Worm (Caenorhabditis elegans) whole organism, mixed stage, embryonic: ENCODE measurements around the gene ZK1307.4.

ENCODE experiments used
- M03D4.4 ChIP-seq: sonication (generic microtip); optimal IDR thresholded peaks from 2 replicates; lab custom pipeline; 2017; ENCODE audit warnings: mild to moderate bottlenecking, missing genetic modification characterization, missing compliant biosample characterization
- blmp-1 ChIP-seq: fragments of 150-350 bp; optimal IDR thresholded peaks from 2 replicates; lab custom pipeline; 2014; ENCODE audit warnings: missing biosample characterization, missing genetic modification characterization
- ceh-39 ChIP-seq: fragments of 150-350 bp; optimal IDR thresholded peaks from 2 replicates; lab custom pipeline; 2014; ENCODE audit warnings: missing biosample characterization, missing genetic modification characterization
- ceh-43 ChIP-seq: fragments of 200-800 bp; sonication (Bioruptor generic); optimal IDR thresholded peaks from 2 replicates; lab custom pipeline; 2018; ENCODE audit warnings: mild to moderate bottlenecking, missing genetic modification characterization, moderate library complexity, missing compliant biosample characterization
- ceh-83 ChIP-seq: fragments of 200-800 bp; sonication (Bioruptor generic); optimal IDR thresholded peaks from 2 replicates; lab custom pipeline; 2018; ENCODE audit warnings: mild to moderate bottlenecking, missing genetic modification characterization, missing compliant biosample characterization
- ces-1 ChIP-seq: fragments of 150-350 bp; optimal IDR thresholded peaks from 2 replicates; lab custom pipeline; 2014; ENCODE audit warnings: missing biosample characterization, missing genetic modification reagents, missing genetic modification characterization
- cnd-1 ChIP-seq: fragments of 200-800 bp; sonication (Bioruptor generic); optimal IDR thresholded peaks from 2 replicates; lab custom pipeline; 2018; ENCODE audit warnings: mild to moderate bottlenecking, missing genetic modification characterization, missing compliant biosample characterization
- drap-1 ChIP-seq: fragments of 200-800 bp; sonication (Bioruptor generic); optimal IDR thresholded peaks from 3 replicates; lab custom pipeline; 2018; ENCODE audit warnings: mild to moderate bottlenecking, missing genetic modification characterization, missing compliant biosample characterization
- elt-1 ChIP-seq: sonication (generic microtip); optimal IDR thresholded peaks from 2 replicates; lab custom pipeline; 2017; ENCODE audit warnings: missing genetic modification characterization, mild to moderate bottlenecking, missing compliant biosample characterization, antibody characterized with exemption, moderate library complexity, borderline replicate concordance; ENCODE audit not compliant: insufficient read depth
- elt-3 ChIP-seq: fragments of 150-350 bp; optimal IDR thresholded peaks from 2 replicates; lab custom pipeline; 2014; ENCODE audit warnings: missing biosample characterization, missing genetic modification characterization
- flh-1 ChIP-seq: fragments of 200-800 bp; sonication (Bioruptor generic); optimal IDR thresholded peaks from 2 replicates; lab custom pipeline; 2018; ENCODE audit warnings: mild to moderate bottlenecking, missing genetic modification characterization, moderate library complexity, missing compliant biosample characterization
- ham-2 ChIP-seq: fragments of 200-800 bp; sonication (Bioruptor generic); optimal IDR thresholded peaks from 2 replicates; lab custom pipeline; 2018; ENCODE audit warnings: mild to moderate bottlenecking, missing genetic modification characterization, missing compliant biosample characterization
- hlh-1 ChIP-seq: fragments of 150-350 bp; optimal IDR thresholded peaks from 2 replicates; lab custom pipeline; 2014; ENCODE audit warnings: missing biosample characterization, missing genetic modification reagents, missing genetic modification characterization
- lin-13 ChIP-seq: fragments of 150-350 bp; optimal IDR thresholded peaks from 2 replicates; lab custom pipeline; 2014; ENCODE audit warnings: missing biosample characterization, missing genetic modification characterization
- lsy-2 ChIP-seq: fragments of 150-350 bp; optimal IDR thresholded peaks from 2 replicates; lab custom pipeline; 2014; ENCODE audit warnings: missing biosample characterization, missing genetic modification characterization
- mab-5 ChIP-seq: fragments of 150-350 bp; optimal IDR thresholded peaks from 2 replicates; lab custom pipeline; 2014; ENCODE audit warnings: missing biosample characterization, missing genetic modification characterization
- mep-1 ChIP-seq: fragments of 150-350 bp; optimal IDR thresholded peaks from 2 replicates; lab custom pipeline; 2017; ENCODE audit warnings: missing biosample characterization, missing genetic modification reagents, missing genetic modification characterization, inconsistent platforms
- mls-2 ChIP-seq: sonication (generic microtip); optimal IDR thresholded peaks from 2 replicates; lab custom pipeline; 2016; ENCODE audit warnings: mild to moderate bottlenecking, missing genetic modification characterization, moderate library complexity, missing compliant biosample characterization
- nhr-12 ChIP-seq: fragments of 150-350 bp; optimal IDR thresholded peaks from 2 replicates; lab custom pipeline; 2014; ENCODE audit warnings: missing biosample characterization, missing genetic modification characterization
- nhr-2 ChIP-seq: fragments of 150-350 bp; optimal IDR thresholded peaks from 2 replicates; lab custom pipeline; 2014; ENCODE audit warnings: missing biosample characterization, missing genetic modification characterization
- nhr-237 ChIP-seq: fragments of 150-350 bp; optimal IDR thresholded peaks from 2 replicates; lab custom pipeline; 2014; ENCODE audit warnings: missing biosample characterization, missing genetic modification characterization
- nhr-76 ChIP-seq: sonication (generic microtip); optimal IDR thresholded peaks from 2 replicates; lab custom pipeline; 2017; ENCODE audit warnings: missing biosample characterization, missing genetic modification characterization
- pha-4 ChIP-seq: fragments of 150-350 bp; optimal IDR thresholded peaks from 2 replicates; lab custom pipeline; 2018; ENCODE audit warnings: missing biosample characterization, missing genetic modification reagents, missing genetic modification characterization
- sem-2 ChIP-seq: fragments of 200-800 bp; sonication (Bioruptor generic); optimal IDR thresholded peaks from 2 replicates; lab custom pipeline; 2018; ENCODE audit warnings: mild to moderate bottlenecking, missing genetic modification characterization, missing compliant biosample characterization
- snpc-4 ChIP-seq: fragments of 150-350 bp; optimal IDR thresholded peaks from 2 replicates; lab custom pipeline; 2014; ENCODE audit warnings: missing biosample characterization, missing genetic modification characterization
- tbx-8 ChIP-seq: fragments of 200-800 bp; sonication (Bioruptor generic); optimal IDR thresholded peaks from 2 replicates; lab custom pipeline; 2018; ENCODE audit warnings: mild to moderate bottlenecking, missing genetic modification characterization, moderate library complexity, missing compliant biosample characterization
- unc-39 ChIP-seq: fragments of 150-350 bp; optimal IDR thresholded peaks from 2 replicates; lab custom pipeline; 2014; ENCODE audit warnings: missing biosample characterization, missing genetic modification characterization
- unc-62 ChIP-seq: fragments of 150-350 bp; optimal IDR thresholded peaks from 2 replicates; lab custom pipeline; 2014; ENCODE audit warnings: missing biosample characterization, missing genetic modification reagents, missing genetic modification characterization
- zip-8 ChIP-seq: fragments of 150-350 bp; optimal IDR thresholded peaks from 2 replicates; lab custom pipeline; 2014; ENCODE audit warnings: missing biosample characterization, missing genetic modification characterization
- ztf-11 ChIP-seq: fragments of 150-350 bp; optimal IDR thresholded peaks from 2 replicates; lab custom pipeline; 2014; ENCODE audit warnings: missing biosample characterization, missing genetic modification characterization

The ZK1307.4 gene

ce11 chrII:9671308-9671707, 19.7 kb upstream of the ZK1307.4 start, which contains the start of gene ZK1320.7:
Gene ZK1320.7, plus strand, starts transcription at chrII:9671608.
- no peak for TF ChIP-seq nhr-237 (tag; lab: Kevin White, UChicago)
- TF ChIP-seq mep-1 (tag; lab: Kevin White, UChicago), result no peak
- no peak for TF ChIP-seq ham-2
- no peak for TF ChIP-seq ceh-43 (GFP tag; lab: Kevin White, UChicago)
- TF ChIP-seq M03D4.4 (tag; lab: Kevin White, UChicago), result no peak
- no peak for TF ChIP-seq flh-1 (GFP tag; lab: Kevin White, UChicago)
- no peak for TF ChIP-seq lin-13 (tag; lab: Kevin White, UChicago)
- no peak for TF ChIP-seq ceh-83 (GFP tag; lab: Kevin White, UChicago)
- TF ChIP-seq elt-3 (tag; lab: Kevin White, UChicago), result no peak
- no peak for TF ChIP-seq pha-4 (tag; lab: Kevin White, UChicago)
- TF ChIP-seq unc-39, result no peak

DNA sequence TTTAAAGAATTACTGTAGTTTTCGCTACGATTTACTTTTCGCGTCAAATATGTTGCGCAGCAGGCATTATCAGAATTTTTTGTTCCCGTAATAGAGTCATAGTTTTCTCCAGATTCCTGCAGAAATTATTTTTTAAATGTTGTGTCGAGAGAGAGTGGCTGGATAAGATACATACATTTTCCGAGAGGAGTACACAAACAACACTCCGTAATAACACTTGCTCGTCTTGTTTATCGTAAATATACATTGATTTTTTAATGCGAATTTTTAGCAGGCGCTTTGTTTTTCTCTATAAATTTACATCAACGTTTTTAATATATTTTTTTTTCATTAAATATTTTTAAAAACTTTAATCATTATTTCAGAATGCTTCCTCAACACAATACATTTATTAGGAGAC, 17.4 kb upstream of the ZK1307.4 start, which contains the start of gene taf-8:
Gene taf-8 (plus strand): TSS at position 360 of the 400 bp plus-strand sequence.
- TF ChIP-seq ces-1 (peak; percentile 69), unc-39 (no peak), lsy-2 (peak; percentile 53), M03D4.4 (tag; lab: Kevin White, UChicago) (no peak), unc-62 (no peak), nhr-12 (tag; lab: Kevin White, UChicago) (no peak), sem-2 (GFP tag; lab: Kevin White, UChicago) (no peak), snpc-4 (tag; lab: Kevin White, UChicago) (no peak), elt-1 (tag; lab: Kevin White, UChicago) (no peak), pha-4 (tag; lab: Kevin White, UChicago) (peak; percentile 31), ztf-11 (tag; lab: Kevin White, UChicago) (no peak), lin-13 (tag; lab: Kevin White, UChicago) (no peak), blmp-1 (tag; lab: Kevin White, UChicago) (no peak), cnd-1 (tag; lab: Kevin White, UChicago) (no peak), mab-5 (tag; lab: Kevin White, UChicago) (no peak)

DNA sequence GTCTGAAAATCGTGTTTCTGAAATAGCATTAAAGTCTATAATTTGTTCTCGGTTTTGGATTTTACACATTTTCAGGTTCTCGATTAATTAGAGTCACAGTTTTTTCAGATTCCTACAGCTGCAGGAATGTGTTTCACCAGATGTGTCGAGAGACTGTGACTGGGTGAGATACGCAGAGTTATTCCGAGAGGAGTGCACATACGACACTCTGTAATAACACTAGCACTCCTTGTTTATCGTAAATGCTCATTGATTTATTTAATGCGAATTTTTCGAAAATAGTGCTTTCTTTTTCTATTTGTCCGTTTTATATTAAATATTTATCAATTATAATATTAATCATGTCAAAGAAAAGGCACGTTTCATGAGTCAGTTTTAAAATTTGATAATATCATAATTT, 15.8 kb upstream of the ZK1307.4 start, which contains the start of gene ZK1320.11:
Gene ZK1320.11 (plus strand): TSS at position 243 of the 400 bp plus-strand sequence.
- TF ChIP-seq flh-1 (GFP tag; lab: Kevin White, UChicago) (no peak), elt-3 (tag; lab: Kevin White, UChicago) (no peak), lin-13 (tag; lab: Kevin White, UChicago) (no peak), unc-62 (no peak), lsy-2 (no peak), ceh-43 (GFP tag; lab: Kevin White, UChicago) (no peak), snpc-4 (tag; lab: Kevin White, UChicago) (no peak), ces-1 (peak; percentile 55), nhr-76 (tag; lab: Kevin White, UChicago) (no peak)

DNA sequence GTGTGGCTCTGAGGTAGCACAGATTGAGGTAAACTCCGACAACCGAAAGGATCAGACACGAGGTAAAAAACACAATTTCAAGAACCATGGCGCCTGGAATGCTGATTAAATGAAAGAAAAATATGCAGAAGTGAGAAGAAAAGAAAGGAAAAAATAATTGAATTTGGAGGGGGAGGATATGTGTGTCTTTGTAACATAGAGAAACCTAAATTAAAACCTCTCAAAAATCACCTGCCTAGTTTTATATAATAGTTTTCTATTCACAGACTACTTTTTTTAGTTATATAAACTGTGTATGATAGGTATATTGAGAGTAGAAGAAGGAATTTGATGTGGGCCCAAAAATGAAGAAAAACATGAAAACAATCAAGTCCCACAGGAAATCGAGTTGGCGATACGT, 14.0 kb upstream of the ZK1307.4 start, which contains the start of gene ZK1320.5:
Gene ZK1320.5 (minus strand): TSS at position 101 of the 400 bp plus-strand sequence.
- TF ChIP-seq zip-8, result no peak
- TF ChIP-seq mls-2, result no peak
- TF ChIP-seq elt-1 (tag; lab: Kevin White, UChicago), result no peak
- TF ChIP-seq cnd-1 (tag; lab: Kevin White, UChicago), result no peak
- no peak for TF ChIP-seq nhr-2 (tag; lab: Kevin White, UChicago)
- no peak for TF ChIP-seq tbx-8
- TF ChIP-seq lsy-2, result no peak
- TF ChIP-seq unc-39, result no peak
- no peak for TF ChIP-seq hlh-1 (tag; lab: Kevin White, UChicago)
- TF ChIP-seq ceh-83 (GFP tag; lab: Kevin White, UChicago), result no peak

DNA sequence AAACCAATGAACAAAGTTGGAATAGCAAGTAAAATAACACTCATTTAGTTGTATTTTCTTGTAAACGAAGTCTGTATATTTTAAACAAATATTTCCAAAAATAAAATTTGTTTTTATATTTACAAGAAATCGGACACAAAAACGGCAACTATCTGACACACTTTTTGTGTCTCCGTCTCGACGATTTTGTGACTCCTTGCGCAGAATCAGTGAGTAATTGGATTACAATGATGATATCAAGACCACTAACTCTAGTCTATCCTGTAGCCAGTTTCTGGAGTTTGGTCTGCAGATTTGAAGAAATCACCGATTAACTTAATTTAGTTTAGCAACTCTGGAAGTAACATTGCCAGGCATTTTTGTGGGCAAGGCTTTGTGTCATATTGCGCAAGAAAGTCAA, 11.2 kb upstream of the ZK1307.4 start, which contains the start of gene cyp-13A10:
Gene cyp-13A10 (minus strand): TSS at position 88 of the 400 bp plus-strand sequence.
- no peak for TF ChIP-seq flh-1 (GFP tag; lab: Kevin White, UChicago)
- TF ChIP-seq zip-8, result peak; percentile 32
- no peak for TF ChIP-seq ztf-11 (tag; lab: Kevin White, UChicago)
- no peak for TF ChIP-seq nhr-76 (tag; lab: Kevin White, UChicago)

- TF ChIP-seq mls-2 (no peak), mab-5 (tag; lab: Kevin White, UChicago) (no peak), ces-1 (no peak), unc-39 (no peak), pha-4 (tag; lab: Kevin White, UChicago) (no peak), ceh-43 (GFP tag; lab: Kevin White, UChicago) (no peak), lin-13 (tag; lab: Kevin White, UChicago) (no peak), elt-3 (tag; lab: Kevin White, UChicago) (no peak), unc-62 (no peak), nhr-237 (tag; lab: Kevin White, UChicago) (no peak), ceh-39 (no peak), mep-1 (tag; lab: Kevin White, UChicago) (no peak), drap-1 (GFP tag; lab: Kevin White, UChicago) (no peak), M03D4.4 (tag; lab: Kevin White, UChicago) (no peak)
Measured at ce11 chrII:9662160-9662559, 10.6 kb upstream of the ZK1307.4 start.
